Worm (Caenorhabditis elegans) whole organism, early embryonic: ENCODE results near the gene cyp-33C11.

Experiments used
- B0310.2 ChIP-seq: sonication (generic microtip); optimal IDR thresholded peaks from 2 replicates; lab custom pipeline; 2016; ENCODE audit warnings: mild to moderate bottlenecking, missing genetic modification characterization, missing compliant biosample characterization
- F13C5.2 ChIP-seq: sonication (generic microtip); optimal IDR thresholded peaks from 2 replicates; lab custom pipeline; 2017; ENCODE audit warnings: mild to moderate bottlenecking, missing genetic modification characterization, inconsistent platforms, missing compliant biosample characterization
- aly-1 ChIP-seq: sonication (generic microtip); optimal IDR thresholded peaks from 2 replicates; lab custom pipeline; 2016; ENCODE audit warnings: missing genetic modification characterization, missing compliant biosample characterization
- ama-1 ChIP-seq: fragments of 150-350 bp; optimal IDR thresholded peaks from 2 replicates; lab custom pipeline; 2014
- ceh-13 ChIP-seq: fragments of 200-800 bp; sonication (Bioruptor generic); optimal IDR thresholded peaks from 2 replicates; lab custom pipeline; 2018; ENCODE audit warnings: mild to moderate bottlenecking, missing genetic modification characterization, missing compliant biosample characterization
- ceh-36 ChIP-seq: sonication (generic microtip); optimal IDR thresholded peaks from 2 replicates; lab custom pipeline; 2016; ENCODE audit warnings: missing genetic modification characterization, inconsistent platforms, missing compliant biosample characterization
- ets-7 ChIP-seq: sonication (generic microtip); optimal IDR thresholded peaks from 2 replicates; lab custom pipeline; 2016; ENCODE audit warnings: missing genotype, missing genetic modification characterization, missing compliant biosample characterization
- flt-1 ChIP-seq: fragments of 200-800 bp; sonication (Bioruptor generic); IDR thresholded peaks from 2 replicates; pipeline ENCODE4 v1.3.6; 2022; ENCODE audit warnings: missing genetic modification characterization, missing compliant biosample characterization
- hmbx-1 ChIP-seq: sonication (generic microtip); optimal IDR thresholded peaks from 2 replicates; lab custom pipeline; 2016; ENCODE audit warnings: mild to moderate bottlenecking, missing genetic modification characterization, missing compliant biosample characterization
- hmg-4 ChIP-seq: fragments of 200-800 bp; sonication (Bioruptor generic); optimal IDR thresholded peaks from 2 replicates; lab custom pipeline; 2018; ENCODE audit warnings: mild to moderate bottlenecking, missing genetic modification characterization, missing compliant biosample characterization
- hnd-1 ChIP-seq: sonication (generic microtip); optimal IDR thresholded peaks from 2 replicates; lab custom pipeline; 2016; ENCODE audit warnings: missing genetic modification characterization, missing compliant biosample characterization
- pes-1 ChIP-seq: fragments of 200-800 bp; sonication (Bioruptor generic); IDR thresholded peaks from 2 replicates; pipeline ENCODE4 v1.3.6; 2022; ENCODE audit warnings: missing genetic modification reagents, missing genetic modification characterization, missing compliant biosample characterization
- scrt-1 ChIP-seq: fragments of 200-800 bp; sonication (Bioruptor generic); IDR thresholded peaks from 2 replicates; pipeline ENCODE4 v1.3.6; 2022; ENCODE audit warnings: missing genetic modification characterization, missing compliant biosample characterization
- sea-1 ChIP-seq: fragments of 200-800 bp; sonication (Bioruptor generic); conservative IDR thresholded peaks from 2 replicates; pipeline ENCODE4 v1.3.6; 2022; ENCODE audit warnings: missing genetic modification characterization, missing compliant biosample characterization
- tbx-11 ChIP-seq: fragments of 200-800 bp; sonication (Bioruptor generic); IDR thresholded peaks from 2 replicates; pipeline ENCODE4 v1.3.6; 2022; ENCODE audit warnings: missing genetic modification characterization, missing compliant biosample characterization
- tbx-37 ChIP-seq: fragments of 200-800 bp; sonication (Bioruptor generic); conservative IDR thresholded peaks from 2 replicates; pipeline ENCODE4 v1.3.6; 2022; ENCODE audit warnings: missing genetic modification reagents, missing genetic modification characterization, missing compliant biosample characterization
- tra-4 ChIP-seq: sonication (generic microtip); optimal IDR thresholded peaks from 2 replicates; lab custom pipeline; 2017; ENCODE audit warnings: missing genetic modification characterization, missing compliant biosample characterization

Gene cyp-33C11

DNA sequence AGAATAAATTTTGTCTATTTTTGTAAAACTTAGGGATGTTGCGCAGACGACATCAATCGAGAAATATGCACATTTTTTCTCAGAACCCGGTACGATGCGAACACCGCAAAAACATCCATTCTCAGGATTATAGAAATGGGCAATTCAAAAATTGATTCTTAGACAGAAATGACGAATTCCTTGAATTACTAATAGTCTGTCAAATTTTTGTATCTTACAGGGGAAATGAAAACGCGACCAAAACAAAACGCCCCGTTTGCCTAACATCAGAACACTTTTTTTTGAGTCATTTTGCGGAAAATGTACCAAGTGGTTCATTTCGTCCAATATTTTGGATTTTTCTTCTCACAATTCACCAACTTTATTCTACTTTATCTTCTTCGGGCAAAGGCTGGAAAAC lies 30.6 kb upstream of the cyp-33C11 start, which contains the start of gene str-134:
Gene str-134, plus strand, starts transcription at position 301 of the 400 bp plus-strand sequence.
- TF ChIP-seq B0310.2 (tag; lab: Kevin White, UChicago), result no peak
- TF ChIP-seq tbx-11 (GFP tag; lab: Robert Waterston, UW), result no peak

- TF ChIP-seq hmg-4 (GFP tag; lab: Kevin White, UChicago), result no peak
- no peak for TF ChIP-seq ama-1 (lab: Kevin White, UChicago)
- TF ChIP-seq ceh-36 (tag; lab: Kevin White, UChicago), result no peak
- no peak for TF ChIP-seq hnd-1 (tag; lab: Kevin White, UChicago)
- no peak for TF ChIP-seq tra-4
- TF ChIP-seq flt-1 (GFP tag; lab: Robert Waterston, UW), result no peak
- TF ChIP-seq scrt-1 (GFP tag; lab: Robert Waterston, UW), result no peak
- no peak for TF ChIP-seq hmbx-1
- no peak for TF ChIP-seq sea-1 (GFP tag; lab: Robert Waterston, UW)
- TF ChIP-seq F13C5.2, result no peak
- no peak for TF ChIP-seq pes-1
- TF ChIP-seq ets-7 (tag; lab: Kevin White, UChicago), result no peak
- TF ChIP-seq tbx-11 (GFP tag; lab: Robert Waterston, UW), result no peak
- TF ChIP-seq ceh-13 (GFP tag; lab: Kevin White, UChicago), result no peak
- TF ChIP-seq tbx-37 (GFP tag; lab: Robert Waterston, UW), result no peak
- TF ChIP-seq B0310.2 (tag; lab: Kevin White, UChicago), result no peak
- TF ChIP-seq aly-1 (tag; lab: Kevin White, UChicago), result no peak
Measured at ce11 chrV:741820-742219, 29.0 kb upstream of the cyp-33C11 start, which contains the start of gene C05E4.7. C05E4.7 (plus strand) TSS chrV:742120.

ce11 chrV:738770-739169 lies 26.0 kb upstream of the cyp-33C11 start, which contains the start of gene srj-24:
srj-24 (minus strand) TSS chrV:738870.
- TF ChIP-seq tra-4, result no peak
- no peak for TF ChIP-seq hmbx-1
- no peak for TF ChIP-seq F13C5.2
- TF ChIP-seq tbx-37 (GFP tag; lab: Robert Waterston, UW), result no peak
- TF ChIP-seq ets-7 (tag; lab: Kevin White, UChicago), result no peak
- no peak for TF ChIP-seq aly-1 (tag; lab: Kevin White, UChicago)
- TF ChIP-seq ama-1 (lab: Kevin White, UChicago), result no peak
- no peak for TF ChIP-seq ceh-13 (GFP tag; lab: Kevin White, UChicago)
- TF ChIP-seq ceh-36 (tag; lab: Kevin White, UChicago), result no peak
- no peak for TF ChIP-seq flt-1 (GFP tag; lab: Robert Waterston, UW)
- no peak for TF ChIP-seq scrt-1 (GFP tag; lab: Robert Waterston, UW)
- no peak for TF ChIP-seq hnd-1 (tag; lab: Kevin White, UChicago)
- TF ChIP-seq B0310.2 (tag; lab: Kevin White, UChicago), result no peak
- TF ChIP-seq tbx-11 (GFP tag; lab: Robert Waterston, UW), result no peak
- TF ChIP-seq sea-1 (GFP tag; lab: Robert Waterston, UW), result no peak
- no peak for TF ChIP-seq hmg-4 (GFP tag; lab: Kevin White, UChicago)
- TF ChIP-seq pes-1, result no peak

DNA sequence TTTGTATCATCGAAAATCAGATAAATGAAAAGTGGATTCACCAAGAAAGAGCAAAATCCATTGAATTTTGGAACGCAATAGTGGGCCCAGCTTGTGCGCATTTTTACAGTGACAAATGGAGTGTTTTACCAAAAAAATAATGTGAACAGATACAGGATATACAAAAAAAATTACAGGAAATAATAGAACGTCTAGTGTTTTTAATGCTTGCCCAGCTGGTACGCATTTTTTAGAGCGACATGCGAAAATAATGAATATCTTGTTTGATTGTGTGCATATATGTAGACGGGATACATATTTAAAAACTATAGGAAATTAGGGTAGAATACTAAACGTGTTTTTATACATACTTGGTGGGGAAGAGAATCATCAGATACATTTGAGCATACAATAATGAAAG lies 23.4 kb upstream of the cyp-33C11 start, which contains the start of gene srj-25:
Gene srj-25, minus strand, starts transcription at position 101 of the 400 bp plus-strand sequence.
- TF ChIP-seq pes-1 (no peak), aly-1 (tag; lab: Kevin White, UChicago) (no peak), tra-4 (no peak), ceh-13 (GFP tag; lab: Kevin White, UChicago) (no peak), ets-7 (tag; lab: Kevin White, UChicago) (no peak), ama-1 (lab: Kevin White, UChicago) (no peak), sea-1 (GFP tag; lab: Robert Waterston, UW) (no peak), ceh-36 (tag; lab: Kevin White, UChicago) (no peak), hmg-4 (GFP tag; lab: Kevin White, UChicago) (no peak), scrt-1 (GFP tag; lab: Robert Waterston, UW) (no peak), B0310.2 (tag; lab: Kevin White, UChicago) (no peak), hnd-1 (tag; lab: Kevin White, UChicago) (no peak)

DNA sequence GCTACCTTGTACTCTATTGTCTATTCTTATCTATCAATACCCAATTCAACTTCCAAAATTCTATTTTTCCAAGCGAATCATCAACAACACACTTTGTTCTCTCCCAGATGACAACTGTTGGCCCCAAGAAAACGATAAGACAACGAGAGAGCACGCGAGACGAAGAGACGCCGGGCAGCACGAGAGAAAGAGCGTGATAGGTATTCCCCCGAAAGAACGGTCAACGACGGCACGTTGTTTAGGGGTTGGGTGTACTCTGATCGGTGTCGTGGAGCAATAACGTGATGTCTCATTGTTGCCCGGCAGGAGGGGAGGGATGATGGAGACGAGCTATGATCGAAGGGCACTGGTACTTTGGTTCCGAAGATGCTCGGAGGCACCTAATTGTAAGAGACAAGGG lies 18.5 kb upstream of the cyp-33C11 start:
- TF ChIP-seq B0310.2 (tag; lab: Kevin White, UChicago) (no peak), ama-1 (lab: Kevin White, UChicago) (no peak), pes-1 (no peak), tbx-11 (GFP tag; lab: Robert Waterston, UW) (no peak), ceh-36 (tag; lab: Kevin White, UChicago) (no peak), tbx-37 (GFP tag; lab: Robert Waterston, UW) (no peak), hmbx-1 (no peak), tra-4 (no peak), aly-1 (tag; lab: Kevin White, UChicago) (no peak), ets-7 (tag; lab: Kevin White, UChicago) (no peak), flt-1 (GFP tag; lab: Robert Waterston, UW) (no peak), scrt-1 (GFP tag; lab: Robert Waterston, UW) (no peak), F13C5.2 (no peak), sea-1 (GFP tag; lab: Robert Waterston, UW) (no peak), ceh-13 (GFP tag; lab: Kevin White, UChicago) (no peak), hnd-1 (tag; lab: Kevin White, UChicago) (no peak), hmg-4 (GFP tag; lab: Kevin White, UChicago) (no peak)

ce11 chrV:730216-730615 lies 17.4 kb upstream of the cyp-33C11 start:
- TF ChIP-seq pes-1, result no peak
- TF ChIP-seq tra-4, result no peak
- no peak for TF ChIP-seq ceh-13 (GFP tag; lab: Kevin White, UChicago)
- TF ChIP-seq tbx-37 (GFP tag; lab: Robert Waterston, UW), result no peak
- TF ChIP-seq ceh-36 (tag; lab: Kevin White, UChicago), result no peak
- no peak for TF ChIP-seq flt-1 (GFP tag; lab: Robert Waterston, UW)

- TF ChIP-seq scrt-1 (GFP tag; lab: Robert Waterston, UW) (no peak), ets-7 (tag; lab: Kevin White, UChicago) (no peak), sea-1 (GFP tag; lab: Robert Waterston, UW) (no peak), tra-4 (no peak), tbx-37 (GFP tag; lab: Robert Waterston, UW) (no peak), ama-1 (lab: Kevin White, UChicago) (no peak), hmg-4 (GFP tag; lab: Kevin White, UChicago) (no peak), F13C5.2 (no peak), tbx-11 (GFP tag; lab: Robert Waterston, UW) (no peak), pes-1 (no peak), flt-1 (GFP tag; lab: Robert Waterston, UW) (no peak), ceh-36 (tag; lab: Kevin White, UChicago) (no peak), hmbx-1 (no peak)
Measured at ce11 chrV:728822-729493, 16.2 kb upstream of the cyp-33C11 start.
